Worm (Caenorhabditis elegans): ENCODE results near the gene sqv-6.

DNA sequence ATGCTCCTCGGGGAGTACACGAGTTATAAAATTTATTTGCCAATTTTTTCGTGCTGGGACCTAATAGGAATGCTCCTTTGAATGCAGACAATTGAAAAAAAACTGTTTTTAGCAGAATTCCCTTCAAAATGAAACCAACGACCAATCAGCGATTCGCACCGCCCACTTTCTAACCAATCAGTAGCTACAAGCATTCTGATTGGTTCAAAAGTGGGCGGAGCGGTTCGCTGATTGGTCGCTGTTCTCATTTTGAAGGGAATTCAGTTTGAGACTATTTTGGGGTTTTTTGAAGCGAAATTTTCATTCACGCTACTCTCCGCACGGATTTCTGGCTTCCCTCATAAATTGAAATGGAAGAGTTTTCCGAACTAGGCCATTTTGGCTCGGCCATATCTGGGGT lies 18.5 kb upstream of the sqv-6 start:
- no peak for TF ChIP-seq zip-5 (tag; optimal IDR thresholded peaks at IDR 0.05)
- TF ChIP-seq fax-1 (tag; optimal IDR thresholded peaks at IDR 0.05), result no peak
- no peak for TF ChIP-seq mec-3 (tag; optimal IDR thresholded peaks at IDR 0.05; ENCODE audit: borderline replicate concordance)
- no peak for TF ChIP-seq hlh-6 (tag; optimal IDR thresholded peaks at IDR 0.05)
- no peak for TF ChIP-seq pqm-1 (tag; optimal IDR thresholded peaks at IDR 0.05)
- TF ChIP-seq unc-42 (tag; optimal IDR thresholded peaks at IDR 0.05), result no peak
- no peak for TF ChIP-seq ceh-30 (tag; optimal IDR thresholded peaks at IDR 0.05)
- no peak for TF ChIP-seq lim-6 (tag; optimal IDR thresholded peaks at IDR 0.05)
